Fruit fly (Drosophila melanogaster) whole organism, prepupa: Measurements from ENCODE around the gene Karl.

Experiments used
- Blimp-1 ChIP-seq: fragments of 200-800 bp; sonication (Bioruptor generic); optimal IDR thresholded peaks from 3 replicates; lab custom pipeline; 2017; ENCODE audit warnings: missing biosample characterization, missing genetic modification characterization, mild to moderate bottlenecking, moderate library complexity, missing genetic modification reagents
- CG10631 ChIP-seq: fragments of 200-800 bp; sonication (Bioruptor generic); optimal IDR thresholded peaks from 2 replicates; lab custom pipeline; 2016; ENCODE audit warnings: missing biosample characterization, missing genetic modification characterization
- CG10669 ChIP-seq: fragments of 200-800 bp; sonication (Bioruptor generic); optimal IDR thresholded peaks from 3 replicates; lab custom pipeline; 2018; ENCODE audit warnings: missing biosample characterization, mild to moderate bottlenecking, missing genetic modification characterization, moderate library complexity
- CG11294 ChIP-seq: fragments of 200-800 bp; sonication (Bioruptor generic); IDR thresholded peaks from 2 replicates; pipeline ENCODE4 v1.3.6; 2022; ENCODE audit warnings: missing biosample characterization, missing genetic modification characterization
- CG11762 ChIP-seq: fragments of 200-800 bp; sonication (Bioruptor generic); optimal IDR thresholded peaks from 3 replicates; lab custom pipeline; 2016; ENCODE audit warnings: missing biosample characterization, missing genetic modification characterization; ENCODE audit not compliant: insufficient read depth
- CG15336 ChIP-seq: fragments of 200-800 bp; sonication (Bioruptor generic); IDR thresholded peaks from 2 replicates; pipeline ENCODE4 v1.3.6; 2022; ENCODE audit warnings: missing biosample characterization, missing genetic modification characterization
- CG1621 ChIP-seq: fragments of 200-800 bp; sonication (Bioruptor generic); optimal IDR thresholded peaks from 3 replicates; lab custom pipeline; 2018; ENCODE audit warnings: missing biosample characterization, mild to moderate bottlenecking, missing genetic modification characterization
- CG16779 ChIP-seq: fragments of 200-800 bp; sonication (Bioruptor generic); optimal IDR thresholded peaks from 3 replicates; lab custom pipeline; 2017; ENCODE audit warnings: missing biosample characterization, mild to moderate bottlenecking, missing genetic modification characterization
- CG31627 ChIP-seq: fragments of 200-800 bp; sonication (Bioruptor generic); optimal IDR thresholded peaks from 3 replicates; lab custom pipeline; 2016; ENCODE audit warnings: missing biosample characterization, missing genetic modification characterization
- CG32006 ChIP-seq: fragments of 200-800 bp; sonication (Bioruptor generic); optimal IDR thresholded peaks from 3 replicates; lab custom pipeline; 2017; ENCODE audit warnings: missing biosample characterization, mild to moderate bottlenecking, missing genetic modification characterization
- CG34406 ChIP-seq: fragments of 200-800 bp; sonication (Bioruptor generic); optimal IDR thresholded peaks from 3 replicates; lab custom pipeline; 2016; ENCODE audit warnings: missing biosample characterization, missing genetic modification characterization
- CG3919 ChIP-seq: fragments of 200-800 bp; sonication (Bioruptor generic); optimal IDR thresholded peaks from 3 replicates; lab custom pipeline; 2016; ENCODE audit warnings: missing biosample characterization, missing genetic modification characterization
- CG4318 ChIP-seq: fragments of 200-800 bp; sonication (Bioruptor generic); optimal IDR thresholded peaks from 3 replicates; lab custom pipeline; 2017; ENCODE audit warnings: missing biosample characterization, mild to moderate bottlenecking, missing genetic modification characterization
- CG6163 ChIP-seq: fragments of 200-800 bp; sonication (Bioruptor generic); IDR thresholded peaks from 3 replicates; pipeline ENCODE4 v1.3.6; 2022; ENCODE audit warnings: missing biosample characterization, missing genetic modification characterization
- CG6276 ChIP-seq: fragments of 200-800 bp; sonication (Bioruptor generic); optimal IDR thresholded peaks from 2 replicates; lab custom pipeline; 2017; ENCODE audit warnings: missing biosample characterization, mild to moderate bottlenecking, missing genetic modification characterization
- CG6792 ChIP-seq: fragments of 200-800 bp; sonication (Bioruptor generic); optimal IDR thresholded peaks from 3 replicates; lab custom pipeline; 2016; ENCODE audit warnings: missing biosample characterization, missing genetic modification characterization
- CG6808 ChIP-seq: fragments of 200-800 bp; sonication (Bioruptor generic); optimal IDR thresholded peaks from 3 replicates; lab custom pipeline; 2017; ENCODE audit warnings: missing biosample characterization, missing genetic modification characterization, mild to moderate bottlenecking, moderate library complexity, missing genetic modification reagents
- CG7368 ChIP-seq: fragments of 200-800 bp; sonication (Bioruptor generic); optimal IDR thresholded peaks from 3 replicates; lab custom pipeline; 2016; ENCODE audit warnings: missing biosample characterization, missing genetic modification characterization
- CG8319 ChIP-seq: fragments of 200-800 bp; sonication (Bioruptor generic); optimal IDR thresholded peaks from 3 replicates; lab custom pipeline; 2016; ENCODE audit warnings: missing biosample characterization, missing genetic modification characterization
- CG8632 ChIP-seq: fragments of 200-800 bp; sonication (Bioruptor generic); optimal IDR thresholded peaks from 3 replicates; lab custom pipeline; 2016; ENCODE audit warnings: missing biosample characterization, missing genetic modification characterization
- CG9139 ChIP-seq: fragments of 200-800 bp; sonication (Bioruptor generic); optimal IDR thresholded peaks from 3 replicates; lab custom pipeline; 2017; ENCODE audit warnings: missing biosample characterization, mild to moderate bottlenecking, missing genetic modification characterization
- Eip75B ChIP-seq: fragments of 200-800 bp; sonication (Bioruptor generic); optimal IDR thresholded peaks from 3 replicates; lab custom pipeline; 2016; ENCODE audit warnings: missing biosample characterization, missing genetic modification characterization
- Eip78C ChIP-seq: fragments of 200-800 bp; sonication (Bioruptor generic); peaks from one replicate; lab custom pipeline; 2016; ENCODE audit warnings: missing biosample characterization, missing genetic modification characterization
- Eip93F ChIP-seq: fragments of 200-800 bp; sonication (Bioruptor generic); optimal IDR thresholded peaks from 2 replicates; lab custom pipeline; 2016; ENCODE audit warnings: missing biosample characterization, mild to moderate bottlenecking, missing genetic modification characterization
- Ets21C ChIP-seq: fragments of 200-800 bp; sonication (Bioruptor generic); optimal IDR thresholded peaks from 3 replicates; lab custom pipeline; 2016; ENCODE audit warnings: missing biosample characterization, missing genetic modification characterization
- Ets96B ChIP-seq: fragments of 200-800 bp; optimal IDR thresholded peaks from 2 replicates; lab custom pipeline; 2019; ENCODE audit warnings: missing biosample characterization, mild to moderate bottlenecking, missing genetic modification characterization, moderate library complexity
- Gug ChIP-seq: fragments of 200-800 bp; sonication (Bioruptor generic); IDR thresholded peaks from 2 replicates; pipeline ENCODE4 v1.3.6; 2022; ENCODE audit warnings: missing biosample characterization, missing genetic modification characterization
- Hr38 ChIP-seq: sonication (Bioruptor generic); optimal IDR thresholded peaks from 2 replicates; lab custom pipeline; 2016; ENCODE audit warnings: missing biosample characterization, missing genetic modification characterization
- Hr39 ChIP-seq: fragments of 200-800 bp; sonication (Bioruptor generic); optimal IDR thresholded peaks from 2 replicates; lab custom pipeline; 2016; ENCODE audit warnings: missing biosample characterization, missing genetic modification characterization
- Hr4 ChIP-seq: fragments of 200-800 bp; sonication (Bioruptor generic); optimal IDR thresholded peaks from 3 replicates; lab custom pipeline; 2016; ENCODE audit warnings: missing biosample characterization, missing genetic modification characterization
- Lpt ChIP-seq: fragments of 200-800 bp; sonication (Bioruptor generic); optimal IDR thresholded peaks from 3 replicates; lab custom pipeline; 2016; ENCODE audit warnings: missing biosample characterization, missing genetic modification characterization
- Met ChIP-seq: fragments of 200-800 bp; sonication (Bioruptor generic); optimal IDR thresholded peaks from 3 replicates; lab custom pipeline; 2016; ENCODE audit warnings: missing biosample characterization, missing genetic modification characterization
- OdsH ChIP-seq: fragments of 200-800 bp; sonication (Bioruptor generic); optimal IDR thresholded peaks from 3 replicates; lab custom pipeline; 2016; ENCODE audit warnings: missing biosample characterization, missing genetic modification characterization
- Smox ChIP-seq: fragments of 200-800 bp; sonication (Bioruptor generic); optimal IDR thresholded peaks from 3 replicates; lab custom pipeline; 2016; ENCODE audit warnings: missing biosample characterization, missing genetic modification characterization
- Sox15 ChIP-seq: fragments of 200-800 bp; sonication (Bioruptor generic); optimal IDR thresholded peaks from 3 replicates; lab custom pipeline; 2016; ENCODE audit warnings: missing biosample characterization, missing genetic modification characterization
- achi ChIP-seq: fragments of 200-800 bp; sonication (Bioruptor generic); optimal IDR thresholded peaks from 3 replicates; lab custom pipeline; 2016; ENCODE audit warnings: missing biosample characterization, missing genetic modification characterization
- acj6 ChIP-seq: fragments of 200-800 bp; sonication (Bioruptor generic); optimal IDR thresholded peaks from 3 replicates; lab custom pipeline; 2016; ENCODE audit warnings: missing biosample characterization, missing genetic modification characterization
- cyc ChIP-seq: fragments of 200-800 bp; sonication (Bioruptor generic); optimal IDR thresholded peaks from 3 replicates; lab custom pipeline; 2016; ENCODE audit warnings: missing biosample characterization, missing genetic modification characterization
- dac ChIP-seq: fragments of 200-800 bp; sonication (Bioruptor generic); optimal IDR thresholded peaks from 2 replicates; lab custom pipeline; 2017; ENCODE audit warnings: missing biosample characterization, mild to moderate bottlenecking, missing genetic modification characterization
- dsx ChIP-seq: fragments of 200-800 bp; optimal IDR thresholded peaks from 3 replicates; lab custom pipeline; 2019; ENCODE audit warnings: missing biosample characterization, mild to moderate bottlenecking, missing genetic modification characterization, moderate library complexity; ENCODE audit not compliant: poor library complexity, severe bottlenecking
- eg ChIP-seq: fragments of 200-800 bp; sonication (Bioruptor generic); IDR thresholded peaks from 3 replicates; pipeline ENCODE4 v1.3.6; 2022; ENCODE audit warnings: missing biosample characterization, missing genetic modification characterization
- esn ChIP-seq: fragments of 200-800 bp; sonication (Bioruptor generic); optimal IDR thresholded peaks from 2 replicates; lab custom pipeline; 2016; ENCODE audit warnings: missing biosample characterization, mild to moderate bottlenecking, missing genetic modification characterization, moderate library complexity
- fd59A ChIP-seq: fragments of 200-800 bp; sonication (Bioruptor generic); optimal IDR thresholded peaks from 2 replicates; lab custom pipeline; 2017; ENCODE audit warnings: missing biosample characterization, mild to moderate bottlenecking, missing genetic modification characterization, missing genetic modification reagents
- fd85E ChIP-seq: fragments of 200-800 bp; sonication (Bioruptor generic); optimal IDR thresholded peaks from 3 replicates; lab custom pipeline; 2016; ENCODE audit warnings: missing biosample characterization, missing genetic modification characterization
- fkh ChIP-seq: fragments of 200-800 bp; sonication (Bioruptor generic); optimal IDR thresholded peaks from 3 replicates; lab custom pipeline; 2017; ENCODE audit warnings: missing biosample characterization, mild to moderate bottlenecking, missing genetic modification characterization, moderate library complexity
- net ChIP-seq: fragments of 200-800 bp; sonication (Bioruptor generic); optimal IDR thresholded peaks from 3 replicates; lab custom pipeline; 2016; ENCODE audit warnings: missing biosample characterization, missing genetic modification characterization
- spab ChIP-seq: fragments of 200-800 bp; sonication (Bioruptor generic); optimal IDR thresholded peaks from 2 replicates; lab custom pipeline; 2017; ENCODE audit warnings: missing biosample characterization, mild to moderate bottlenecking, missing genetic modification characterization, missing genetic modification reagents
- ss ChIP-seq, 2 experiments: fragments of 200-800 bp; sonication (Bioruptor generic); optimal IDR thresholded peaks; 2 replicates in 1 of 2; 3 replicates in 1 of 2; lab custom pipeline; 2017 to 2018; ENCODE audit warnings: mild to moderate bottlenecking in 2 of 2, missing biosample characterization in 2 of 2, missing genetic modification characterization in 2 of 2, moderate library complexity in 1 of 2
- svp ChIP-seq: fragments of 200-800 bp; sonication (Bioruptor generic); peaks from one replicate; lab custom pipeline; 2016; ENCODE audit warnings: missing biosample characterization, missing genetic modification characterization
- vri ChIP-seq: fragments of 200-800 bp; sonication (Bioruptor generic); optimal IDR thresholded peaks from 3 replicates; lab custom pipeline; 2016; ENCODE audit warnings: missing biosample characterization, mild to moderate bottlenecking, missing genetic modification characterization

Karl gene

DNA sequence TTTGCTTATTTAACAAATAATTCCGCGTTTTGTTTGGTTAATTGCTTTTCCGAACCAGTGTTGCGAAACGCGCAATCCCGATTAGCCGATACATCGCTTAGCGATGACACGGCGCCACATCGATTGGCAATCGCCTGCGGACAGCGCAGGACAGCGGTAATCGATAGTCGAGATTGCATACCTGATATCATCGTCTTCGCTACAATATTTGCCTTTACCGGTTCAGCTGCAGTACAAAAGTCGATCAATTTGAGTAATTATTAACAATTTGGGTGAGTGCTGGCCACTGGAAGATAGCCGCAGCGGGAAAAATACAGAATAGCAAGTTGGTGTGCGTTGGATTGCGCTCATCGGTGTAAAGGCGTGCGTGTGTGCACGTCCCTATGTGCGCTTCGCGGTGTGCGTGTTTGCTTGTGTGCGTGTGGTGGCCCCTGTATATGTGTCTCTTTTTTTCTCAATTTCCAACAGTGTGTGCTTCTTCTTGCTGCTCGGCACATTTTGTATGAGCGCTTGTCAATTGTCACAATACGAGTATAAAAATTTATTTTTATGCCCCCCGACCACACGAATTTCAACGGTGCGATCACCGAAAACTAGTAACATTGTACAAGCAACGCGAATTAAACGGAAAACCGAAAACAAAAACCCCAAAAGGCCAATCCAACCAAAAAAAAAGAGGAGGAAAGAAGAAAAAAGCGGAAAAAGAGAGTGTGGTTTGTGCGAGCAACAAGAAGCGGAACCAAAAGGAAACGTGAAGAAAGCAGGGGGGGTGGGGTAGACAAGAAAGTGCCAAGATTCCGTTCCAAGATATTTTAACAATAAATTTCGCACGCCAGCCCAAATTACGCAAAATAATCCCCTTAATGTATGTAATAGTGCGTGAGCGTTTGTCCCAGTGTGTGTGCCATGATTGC lies 5.5 kb downstream of the Karl start, which contains the start of gene CkIIbeta:
Gene CkIIbeta, plus strand, starts transcription at position 119 of the 914 bp plus-strand sequence.
- no peak for TF ChIP-seq Lpt (GFP tag; lab: Kevin White, UChicago)
- no peak for TF ChIP-seq Ets21C (GFP tag; lab: Kevin White, UChicago)
- TF ChIP-seq svp (GFP tag; lab: Kevin White, UChicago) = peak; percentile 66
- TF ChIP-seq CG4318 (GFP tag; lab: Kevin White, UChicago) = no peak
- TF ChIP-seq Eip75B (GFP tag; lab: Kevin White, UChicago) = no peak
- TF ChIP-seq CG7368 (GFP tag; lab: Kevin White, UChicago) = no peak
- TF ChIP-seq dsx (GFP tag; lab: Kevin White, UChicago) = peak; percentile 17
- no peak for TF ChIP-seq CG10669 (GFP tag; lab: Kevin White, UChicago)
- no peak for TF ChIP-seq fd85E (GFP tag; lab: Kevin White, UChicago)
- TF ChIP-seq cyc (GFP tag; lab: Kevin White, UChicago) = peak; percentile 17
- peak; percentile 73 for TF ChIP-seq fkh (GFP tag; lab: Kevin White, UChicago)
- TF ChIP-seq CG6276 (GFP tag; lab: Kevin White, UChicago) = peak; percentile 1
- no peak for TF ChIP-seq Ets96B (tag; lab: Kevin White, UChicago)
- no peak for TF ChIP-seq CG8319
- TF ChIP-seq vri = peak; percentile 1
- no peak for TF ChIP-seq Smox (GFP tag; lab: Kevin White, UChicago)
- TF ChIP-seq Eip78C = peak; percentile 83
- TF ChIP-seq acj6 (GFP tag; lab: Kevin White, UChicago) = no peak
- peak; percentile 37 for TF ChIP-seq CG31627 (GFP tag; lab: Kevin White, UChicago)
- TF ChIP-seq esn (GFP tag; lab: Kevin White, UChicago) = peak; percentile 39
- peak; percentile 22 for TF ChIP-seq CG6808
- no peak for TF ChIP-seq CG6163 (GFP tag; lab: Robert Waterston, UW)
- TF ChIP-seq CG16779 = peak; percentile 31
- no peak for TF ChIP-seq net
- TF ChIP-seq CG6792 (GFP tag; lab: Kevin White, UChicago) = peak; percentile 28
- TF ChIP-seq spab (GFP tag; lab: Kevin White, UChicago) = no peak
- no peak for TF ChIP-seq Gug
- TF ChIP-seq Met (GFP tag; lab: Kevin White, UChicago) = no peak
- TF ChIP-seq CG11762 (GFP tag; lab: Kevin White, UChicago) = no peak
- peak; percentile 30 for TF ChIP-seq CG3919 (GFP tag; lab: Kevin White, UChicago)
- TF ChIP-seq CG15336 (GFP tag; lab: Robert Waterston, UW) = peak; percentile 17; the same call in 1 of the 2 replicates
- TF ChIP-seq Hr39 = peak; percentile 50
- no peak for TF ChIP-seq CG11294 (GFP tag; lab: Robert Waterston, UW)
- no peak for TF ChIP-seq CG1621 (tag; lab: Kevin White, UChicago)
- TF ChIP-seq CG8632 (GFP tag; lab: Kevin White, UChicago) = no peak
- no peak for TF ChIP-seq CG32006 (GFP tag; lab: Kevin White, UChicago)
- TF ChIP-seq OdsH = peak; percentile 20
- TF ChIP-seq fd59A = no peak
- TF ChIP-seq CG9139 (GFP tag; lab: Kevin White, UChicago) = peak; percentile 38
- TF ChIP-seq ss (GFP tag; optimal IDR thresholded peaks at IDR 0.05; lab: Kevin White, UChicago) = peak; percentile 30 to 46
- TF ChIP-seq CG10631 (GFP tag; lab: Kevin White, UChicago) = peak; percentile 1
- TF ChIP-seq Eip93F (GFP tag; lab: Kevin White, UChicago) = no peak
- no peak for TF ChIP-seq Hr4 (GFP tag; lab: Kevin White, UChicago)
- TF ChIP-seq dac = no peak
- TF ChIP-seq achi (GFP tag; lab: Kevin White, UChicago) = no peak
- TF ChIP-seq Blimp-1 (GFP tag; lab: Kevin White, UChicago) = no peak
- no peak for TF ChIP-seq Hr38 (GFP tag; lab: Kevin White, UChicago)
- no peak for TF ChIP-seq Sox15 (GFP tag; lab: Kevin White, UChicago)
- TF ChIP-seq CG34406 (GFP tag; lab: Kevin White, UChicago) = no peak
- no peak for TF ChIP-seq eg (GFP tag; lab: Robert Waterston, UW)
